Worm (Caenorhabditis elegans) whole organism, mixed stage, embryonic: ENCODE results near the gene sax-2.

ENCODE experiments used
- elt-3 ChIP-seq: fragments of 150-350 bp; optimal IDR thresholded peaks from 2 replicates; lab custom pipeline; 2014; ENCODE audit warnings: missing biosample characterization, missing genetic modification characterization
- lsy-2 ChIP-seq: fragments of 150-350 bp; optimal IDR thresholded peaks from 2 replicates; lab custom pipeline; 2014; ENCODE audit warnings: missing biosample characterization, missing genetic modification characterization
- mep-1 ChIP-seq: fragments of 150-350 bp; optimal IDR thresholded peaks from 2 replicates; lab custom pipeline; 2017; ENCODE audit warnings: missing biosample characterization, missing genetic modification reagents, missing genetic modification characterization, inconsistent platforms
- nhr-28 ChIP-seq: fragments of 150-350 bp; optimal IDR thresholded peaks from 2 replicates; lab custom pipeline; 2014; ENCODE audit warnings: missing biosample characterization, missing genetic modification characterization
- pha-4 ChIP-seq: fragments of 150-350 bp; optimal IDR thresholded peaks from 2 replicates; lab custom pipeline; 2018; ENCODE audit warnings: missing biosample characterization, missing genetic modification reagents, missing genetic modification characterization
- unc-39 ChIP-seq: fragments of 150-350 bp; optimal IDR thresholded peaks from 2 replicates; lab custom pipeline; 2014; ENCODE audit warnings: missing biosample characterization, missing genetic modification characterization
- zip-8 ChIP-seq: fragments of 150-350 bp; optimal IDR thresholded peaks from 2 replicates; lab custom pipeline; 2014; ENCODE audit warnings: missing biosample characterization, missing genetic modification characterization
- ztf-11 ChIP-seq: fragments of 150-350 bp; optimal IDR thresholded peaks from 2 replicates; lab custom pipeline; 2014; ENCODE audit warnings: missing biosample characterization, missing genetic modification characterization

- TF ChIP-seq pha-4 (tag; lab: Kevin White, UChicago) (no peak), unc-39 (no peak), ztf-11 (tag; lab: Kevin White, UChicago) (no peak), lsy-2 (tag; lab: Kevin White, UChicago) (peak; percentile 55), nhr-28 (tag; lab: Kevin White, UChicago) (no peak), elt-3 (tag; lab: Kevin White, UChicago) (no peak), mep-1 (tag; lab: Kevin White, UChicago) (no peak), zip-8 (no peak)
Observed at ce11 chrIII:5136033-5136597, 26.6 kb downstream of the sax-2 start, which contains the start of gene tbx-2.
